Fruit fly (Drosophila melanogaster): ENCODE results near the gene RpL13A.

The RpL13A gene

DNA sequence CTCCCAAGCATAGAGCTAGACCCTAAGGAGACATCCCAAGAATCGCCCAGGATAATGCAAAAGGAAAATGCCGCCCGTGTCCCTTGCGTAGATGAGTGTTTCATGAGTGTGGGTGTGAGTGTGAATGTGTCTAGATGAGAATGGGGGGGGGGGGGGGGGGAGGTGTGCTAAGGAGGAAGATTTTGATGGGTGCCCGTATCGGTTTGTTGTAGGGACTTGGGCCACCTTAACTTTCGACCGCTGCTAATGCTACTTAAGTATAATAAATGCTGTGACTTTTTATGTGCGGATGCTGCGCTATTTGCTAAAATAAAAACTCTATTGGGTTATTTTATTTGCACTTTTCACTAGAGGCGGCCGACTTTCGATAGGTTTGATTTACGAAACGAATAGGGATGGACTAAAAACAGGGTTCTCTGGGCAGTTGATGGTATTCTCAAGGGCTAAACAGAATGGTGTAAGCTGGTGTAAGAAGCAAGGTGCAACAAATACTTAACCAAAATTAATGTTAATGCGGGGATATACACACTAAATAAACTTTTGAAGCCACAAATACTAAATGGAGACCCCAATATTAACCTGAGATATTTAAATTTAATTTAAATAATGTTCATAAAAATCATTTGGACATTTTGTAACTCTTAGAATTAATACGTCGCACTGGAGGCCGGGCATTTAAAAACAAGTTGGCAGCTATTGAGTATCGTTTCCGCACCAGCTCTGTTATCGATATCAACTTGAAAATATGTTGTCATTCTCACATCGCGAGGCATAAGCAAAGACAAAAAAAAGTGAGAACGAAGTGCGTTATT, 44.9 kb downstream of the RpL13A start, which contains the start of the genes Xe7 and Atg17 (continued):
- TF ChIP-seq mld (GFP tag; IDR thresholded peaks at IDR 0.05; ENCODE audit: partially characterized antibody): no peak
- TF ChIP-seq CG30403 (GFP tag; optimal IDR thresholded peaks at IDR 0.05): peak; percentile 97
- peak; percentile 76 for TF ChIP-seq jing (GFP tag; optimal IDR thresholded peaks at IDR 0.05)
- peak; percentile 70 for TF ChIP-seq wek (GFP tag; optimal IDR thresholded peaks at IDR 0.05)
- TF ChIP-seq CG13287 (GFP tag; IDR thresholded peaks at IDR 0.05; ENCODE audit: partially characterized antibody): peak; percentile 40; the same call in 1 of the 2 replicates
- TF ChIP-seq Lhr (GFP tag; optimal IDR thresholded peaks at IDR 0.05): peak; percentile 85
- TF ChIP-seq CoRest (tag; optimal IDR thresholded peaks at IDR 0.05): peak; percentile 97
- peak; percentile 96 for TF ChIP-seq gem (tag; optimal IDR thresholded peaks at IDR 0.05)
- peak; percentile 79 for TF ChIP-seq CG3407 (GFP tag; optimal IDR thresholded peaks at IDR 0.05)
- TF ChIP-seq hth (optimal IDR thresholded peaks at IDR 0.05): no peak
- peak; percentile 34; the same call in 1 of the 2 replicates for TF ChIP-seq Adf1 (GFP tag; IDR thresholded peaks at IDR 0.05)
- peak; percentile 97 for TF ChIP-seq CG2120 (GFP tag; optimal IDR thresholded peaks at IDR 0.05)
- peak; percentile 71 for TF ChIP-seq disco-r (GFP tag; optimal IDR thresholded peaks at IDR 0.05)
- TF ChIP-seq zen (tag; optimal IDR thresholded peaks at IDR 0.05): peak; percentile 83
- no peak for TF ChIP-seq pros (GFP tag; optimal IDR thresholded peaks at IDR 0.05)
- TF ChIP-seq CG6813 (GFP tag; optimal IDR thresholded peaks at IDR 0.05): peak; percentile 48
- TF ChIP-seq hkb (optimal IDR thresholded peaks at IDR 0.05): peak; percentile 76
- TF ChIP-seq hkb (GFP tag; IDR thresholded peaks at IDR 0.05): peak; percentile 74
- peak; percentile 65; the same call in 2 of the 3 replicates for TF ChIP-seq CG16813 (GFP tag; IDR thresholded peaks at IDR 0.05; ENCODE audit: partially characterized antibody)
- peak; percentile 58; the same call in 2 of the 3 replicates for TF ChIP-seq vnd (GFP tag; IDR thresholded peaks at IDR 0.05; ENCODE audit: partially characterized antibody)
- peak; percentile 59 for TF ChIP-seq NC2α (GFP tag; optimal IDR thresholded peaks at IDR 0.05)
- TF ChIP-seq CG17802 (tag; optimal IDR thresholded peaks at IDR 0.05): peak; percentile 67
- TF ChIP-seq Chrac-16 (GFP tag; optimal IDR thresholded peaks at IDR 0.05): peak; percentile 96
- TF ChIP-seq CG9876 (GFP tag; optimal IDR thresholded peaks at IDR 0.05): peak; percentile 87
- TF ChIP-seq Nf-YA (GFP tag; IDR thresholded peaks at IDR 0.05): peak; percentile 57; the same call in 1 of the 2 replicates
- peak; percentile 32 for TF ChIP-seq CG31365 (tag; optimal IDR thresholded peaks at IDR 0.05)
- TF ChIP-seq lab (GFP tag; optimal IDR thresholded peaks at IDR 0.05): peak; percentile 90
- TF ChIP-seq twi (tag; optimal IDR thresholded peaks at IDR 0.05): peak; percentile 90
- no peak for TF ChIP-seq Tbp (GFP tag; optimal IDR thresholded peaks at IDR 0.05)
- TF ChIP-seq sna (GFP tag; IDR thresholded peaks at IDR 0.05; ENCODE audit: partially characterized antibody): 0 out of 2 replicates have a peak, but pooled peaks have one; percentile 35
- peak; percentile 83 for TF ChIP-seq Drgx (GFP tag; IDR thresholded peaks at IDR 0.05)
- TF ChIP-seq CG18262 (tag; optimal IDR thresholded peaks at IDR 0.05): peak; percentile 88
- TF ChIP-seq lbe (GFP tag; optimal IDR thresholded peaks at IDR 0.05): peak; percentile 72
- peak; percentile 96 for TF ChIP-seq CG9215 (GFP tag; IDR thresholded peaks at IDR 0.05)
- peak; percentile 68 for TF ChIP-seq CG12219 (GFP tag; optimal IDR thresholded peaks at IDR 0.05)
- no peak for TF ChIP-seq CG5180 (GFP tag; optimal IDR thresholded peaks at IDR 0.05)
- peak; percentile 64 for TF ChIP-seq E2f2 (GFP tag; IDR thresholded peaks at IDR 0.05)
- no peak for TF ChIP-seq h (optimal IDR thresholded peaks at IDR 0.05)
- TF ChIP-seq CG10959 (GFP tag; IDR thresholded peaks at IDR 0.05): peak; percentile 60
- TF ChIP-seq Pdp1 (GFP tag; optimal IDR thresholded peaks at IDR 0.05): peak; percentile 88 to 96
- peak; percentile 79 for TF ChIP-seq CG12299 (tag; optimal IDR thresholded peaks at IDR 0.05)
- TF ChIP-seq Usf (GFP tag; optimal IDR thresholded peaks at IDR 0.05): peak; percentile 87
- TF ChIP-seq CG6254 (GFP tag; optimal IDR thresholded peaks at IDR 0.05): peak; percentile 41
- peak; percentile 92 for TF ChIP-seq chn (GFP tag; optimal IDR thresholded peaks at IDR 0.05)
- peak; percentile 94 for TF ChIP-seq CG12659 (GFP tag; optimal IDR thresholded peaks at IDR 0.05)
- TF ChIP-seq Hmr (GFP tag; optimal IDR thresholded peaks at IDR 0.05): peak; percentile 93
- TF ChIP-seq CG33213 (GFP tag; optimal IDR thresholded peaks at IDR 0.05): peak; percentile 68
- peak; percentile 94 for TF ChIP-seq Hr3 (GFP tag; optimal IDR thresholded peaks at IDR 0.05)

Measured in whole organism, embryonic.